Fruit fly (Drosophila melanogaster): ENCODE results near the gene Scp2.

dm6 chr3R:16537307-16537706 is 46.2 kb downstream of the Scp2 start:
- no peak for TF ChIP-seq woc (GFP tag; optimal IDR thresholded peaks at IDR 0.05)
- TF ChIP-seq lola (GFP tag; optimal IDR thresholded peaks at IDR 0.05) = no peak
- no peak for TF ChIP-seq Hr78 (GFP tag; optimal IDR thresholded peaks at IDR 0.05)
- no peak for TF ChIP-seq dl (GFP tag; optimal IDR thresholded peaks at IDR 0.05; ENCODE audit: insufficient read depth in 1 of 2, partially characterized antibody in 2 of 2)
- TF ChIP-seq Dif (GFP tag; optimal IDR thresholded peaks at IDR 0.05; ENCODE audit: partially characterized antibody) = no peak
- TF ChIP-seq psq (GFP tag; optimal IDR thresholded peaks at IDR 0.05) = no peak
- no peak for TF ChIP-seq Hnf4 (GFP tag; optimal IDR thresholded peaks at IDR 0.05)
- no peak for TF ChIP-seq GATAd (GFP tag; optimal IDR thresholded peaks at IDR 0.05)
